Worm (Caenorhabditis elegans) whole organism, young adult: ENCODE measurements around the gene ergi-1.
A peak's percentile ranks its signal among the peaks of the same experiment; 100 is the strongest.

ENCODE experiments used
- F10E7.11 ChIP-seq: sonication (generic microtip); optimal IDR thresholded peaks from 2 replicates; lab custom pipeline; 2017; ENCODE audit warnings: mild to moderate bottlenecking, missing genetic modification characterization, moderate library complexity, missing compliant biosample characterization
- F55B11.4 ChIP-seq: sonication (generic microtip); optimal IDR thresholded peaks from 2 replicates; lab custom pipeline; 2016; ENCODE audit warnings: missing compliant biosample characterization, missing genetic modification characterization, borderline replicate concordance; ENCODE audit not compliant: insufficient read depth
- F57C9.4 ChIP-seq: sonication (generic microtip); optimal IDR thresholded peaks from 2 replicates; lab custom pipeline; 2017; ENCODE audit warnings: mild to moderate bottlenecking, missing genetic modification characterization, missing compliant biosample characterization
- K12H6.12 ChIP-seq: fragments of 200-800 bp; sonication (Bioruptor generic); optimal IDR thresholded peaks from 2 replicates; lab custom pipeline; 2018; ENCODE audit warnings: mild to moderate bottlenecking, missing genetic modification characterization, missing compliant biosample characterization
- T07F8.4 ChIP-seq: sonication (generic microtip); optimal IDR thresholded peaks from 2 replicates; lab custom pipeline; 2016; ENCODE audit warnings: mild to moderate bottlenecking, missing genetic modification characterization, moderate library complexity, missing compliant biosample characterization
- Y53F4B.3 ChIP-seq: fragments of 200-800 bp; sonication (Bioruptor generic); IDR thresholded peaks from 2 replicates; pipeline ENCODE4 v1.3.6; 2022; ENCODE audit warnings: missing genetic modification reagents, missing genetic modification characterization, missing compliant biosample characterization
- Y56A3A.18 ChIP-seq: fragments of 200-800 bp; sonication (Bioruptor generic); IDR thresholded peaks from 2 replicates; pipeline ENCODE4 v1.3.6; 2022; ENCODE audit warnings: missing genetic modification reagents, missing genetic modification characterization, missing compliant biosample characterization
- ZK185.1 ChIP-seq: sonication (generic microtip); optimal IDR thresholded peaks from 2 replicates; lab custom pipeline; 2016; ENCODE audit warnings: mild to moderate bottlenecking, missing genetic modification characterization, missing compliant biosample characterization; ENCODE audit not compliant: poor library complexity, severe bottlenecking
- aptf-3 ChIP-seq: fragments of 200-800 bp; sonication (Bioruptor generic); IDR thresholded peaks from 2 replicates; pipeline ENCODE4 v1.3.6; 2022; ENCODE audit warnings: missing genetic modification characterization, missing compliant biosample characterization
- bed-2 ChIP-seq: fragments of 200-800 bp; sonication (Bioruptor generic); IDR thresholded peaks from 2 replicates; pipeline ENCODE4 v1.3.6; 2022; ENCODE audit warnings: missing genetic modification reagents, missing genetic modification characterization, missing compliant biosample characterization
- ccch-3 ChIP-seq: fragments of 200-800 bp; sonication (Bioruptor generic); optimal IDR thresholded peaks from 2 replicates; lab custom pipeline; 2018; ENCODE audit warnings: mild to moderate bottlenecking, missing genetic modification characterization, missing compliant biosample characterization
- cebp-1 ChIP-seq, 2 experiments: fragments of 200-800 bp in 1 of 2; sonication (Bioruptor generic) in 1 of 2; sonication (generic microtip) in 1 of 2; IDR thresholded peaks in 1 of 2; optimal IDR thresholded peaks in 1 of 2; 2 replicates each; pipeline versions ENCODE4 v1.3.6 to Lab custom; 2017 to 2022; ENCODE audit warnings: missing compliant biosample characterization in 2 of 2, missing genetic modification characterization in 2 of 2, mild to moderate bottlenecking in 1 of 2, missing genetic modification reagents in 1 of 2, moderate library complexity in 1 of 2
- ceh-100 ChIP-seq: fragments of 200-800 bp; sonication (Bioruptor generic); IDR thresholded peaks from 2 replicates; pipeline ENCODE4 v1.3.6; 2022; ENCODE audit warnings: missing genetic modification reagents, missing genetic modification characterization, missing compliant biosample characterization
- ceh-79 ChIP-seq: sonication (generic microtip); optimal IDR thresholded peaks from 2 replicates; lab custom pipeline; 2017; ENCODE audit warnings: mild to moderate bottlenecking, missing genetic modification characterization, missing compliant biosample characterization
- dox-1 ChIP-seq: fragments of 200-800 bp; sonication (Bioruptor generic); IDR thresholded peaks from 2 replicates; pipeline ENCODE4 v1.3.6; 2022; ENCODE audit warnings: missing genetic modification reagents, missing genetic modification characterization, missing compliant biosample characterization
- egl-44 ChIP-seq: fragments of 200-800 bp; sonication (Bioruptor generic); IDR thresholded peaks from 2 replicates; pipeline ENCODE4 v1.3.6; 2022; ENCODE audit warnings: missing genetic modification reagents, missing genetic modification characterization, missing compliant biosample characterization
- egrh-3 ChIP-seq: fragments of 200-800 bp; sonication (Bioruptor generic); IDR thresholded peaks from 2 replicates; pipeline ENCODE4 v1.3.6; 2022; ENCODE audit warnings: missing genetic modification reagents, missing genetic modification characterization, missing compliant biosample characterization
- ets-4 ChIP-seq: fragments of 200-800 bp; sonication (Bioruptor generic); optimal IDR thresholded peaks from 2 replicates; lab custom pipeline; 2018; ENCODE audit warnings: mild to moderate bottlenecking, missing genetic modification characterization, missing compliant biosample characterization
- gei-17 ChIP-seq: fragments of 200-800 bp; sonication (Bioruptor generic); optimal IDR thresholded peaks from 2 replicates; lab custom pipeline; 2018; ENCODE audit warnings: mild to moderate bottlenecking, missing genetic modification characterization, missing compliant biosample characterization
- hlh-26 ChIP-seq: fragments of 200-800 bp; sonication (Bioruptor generic); conservative IDR thresholded peaks from 2 replicates; pipeline ENCODE4 v1.3.6; 2022; ENCODE audit warnings: missing genetic modification reagents, missing genetic modification characterization, missing compliant biosample characterization
- hmg-1.2 ChIP-seq: fragments of 200-800 bp; sonication (Bioruptor generic); IDR thresholded peaks from 2 replicates; pipeline ENCODE4 v1.3.6; 2022; ENCODE audit warnings: missing genetic modification reagents, missing genetic modification characterization, missing compliant biosample characterization
- hrde-1 ChIP-seq: sonication (generic microtip); optimal IDR thresholded peaks from 2 replicates; lab custom pipeline; 2016; ENCODE audit warnings: missing genetic modification characterization, mild to moderate bottlenecking, missing compliant biosample characterization, moderate library complexity, missing genotype, missing genetic modification reagents, borderline replicate concordance
- hsf-1 ChIP-seq: fragments of 200-800 bp; sonication (Bioruptor generic); IDR thresholded peaks from 2 replicates; pipeline ENCODE4 v1.3.6; 2022; ENCODE audit warnings: missing genetic modification reagents, missing genetic modification characterization, missing compliant biosample characterization
- lin-26 ChIP-seq: fragments of 200-800 bp; sonication (Bioruptor generic); IDR thresholded peaks from 2 replicates; pipeline ENCODE4 v1.3.6; 2022; ENCODE audit warnings: missing genetic modification reagents, missing genetic modification characterization, missing compliant biosample characterization
- lin-35 ChIP-seq, 3 experiments: fragments of 150-350 bp in 2 of 3; sonication (generic microtip) in 1 of 3; optimal IDR thresholded peaks; 2 replicates each; lab custom pipeline; 2014 to 2018; ENCODE audit warnings: missing biosample characterization in 3 of 3, missing genetic modification characterization in 3 of 3, missing genetic modification reagents in 3 of 3
- lir-1 ChIP-seq: fragments of 200-800 bp; sonication (Bioruptor generic); conservative IDR thresholded peaks from 2 replicates; pipeline ENCODE4 v1.3.6; 2022; ENCODE audit warnings: missing genetic modification reagents, missing genetic modification characterization, missing compliant biosample characterization
- madf-6 ChIP-seq: fragments of 200-800 bp; sonication (Bioruptor generic); IDR thresholded peaks from 2 replicates; pipeline ENCODE4 v1.3.6; 2022; ENCODE audit warnings: missing genetic modification reagents, missing genetic modification characterization, missing compliant biosample characterization
- mel-28 ChIP-seq: sonication (generic microtip); optimal IDR thresholded peaks from 2 replicates; lab custom pipeline; 2016; ENCODE audit warnings: borderline replicate concordance, mild to moderate bottlenecking, missing genetic modification characterization, missing compliant biosample characterization
- mes-4 ChIP-seq: sonication (generic microtip); optimal IDR thresholded peaks from 2 replicates; lab custom pipeline; 2016; ENCODE audit warnings: missing genotype, missing genetic modification characterization, missing compliant biosample characterization
- nhr-90 ChIP-seq: sonication (generic microtip); optimal IDR thresholded peaks from 2 replicates; lab custom pipeline; 2016; ENCODE audit warnings: missing genotype, mild to moderate bottlenecking, missing genetic modification characterization, missing compliant biosample characterization
- rcor-1 ChIP-seq: fragments of 200-800 bp; sonication (Bioruptor generic); IDR thresholded peaks from 2 replicates; pipeline ENCODE4 v1.3.6; 2022; ENCODE audit warnings: missing genetic modification reagents, missing genetic modification characterization, missing compliant biosample characterization
- repo-1 ChIP-seq: sonication (generic microtip); optimal IDR thresholded peaks from 2 replicates; lab custom pipeline; 2017; ENCODE audit warnings: mild to moderate bottlenecking, missing genetic modification characterization, missing compliant biosample characterization
- snpc-1.3 ChIP-seq: sonication (generic microtip); optimal IDR thresholded peaks from 2 replicates; lab custom pipeline; 2017; ENCODE audit warnings: missing genetic modification characterization, mild to moderate bottlenecking, missing compliant biosample characterization, antibody characterized with exemption, moderate library complexity, missing genotype, missing genetic modification reagents; ENCODE audit not compliant: insufficient read depth
- tbp1 ChIP-seq: fragments of 200-800 bp; sonication (Bioruptor generic); optimal IDR thresholded peaks from 2 replicates; lab custom pipeline; 2018; ENCODE audit warnings: mild to moderate bottlenecking, missing genetic modification characterization, missing compliant biosample characterization
- tlf-1 ChIP-seq: fragments of 200-800 bp; sonication (Bioruptor generic); optimal IDR thresholded peaks from 2 replicates; lab custom pipeline; 2018; ENCODE audit warnings: mild to moderate bottlenecking, missing genetic modification characterization, missing compliant biosample characterization
- unc-130 ChIP-seq: sonication (generic microtip); optimal IDR thresholded peaks from 2 replicates; lab custom pipeline; 2016; ENCODE audit warnings: missing genetic modification reagents, missing genetic modification characterization, missing compliant biosample characterization
- unc-62 ChIP-seq: fragments of 150-350 bp; optimal IDR thresholded peaks from 2 replicates; lab custom pipeline; 2014; ENCODE audit warnings: missing biosample characterization, missing genetic modification reagents, missing genetic modification characterization
- ztf-25 ChIP-seq: fragments of 200-800 bp; sonication (Bioruptor generic); IDR thresholded peaks from 2 replicates; pipeline ENCODE4 v1.3.6; 2022; ENCODE audit warnings: missing genetic modification reagents, missing genetic modification characterization, missing compliant biosample characterization

Gene ergi-1

DNA sequence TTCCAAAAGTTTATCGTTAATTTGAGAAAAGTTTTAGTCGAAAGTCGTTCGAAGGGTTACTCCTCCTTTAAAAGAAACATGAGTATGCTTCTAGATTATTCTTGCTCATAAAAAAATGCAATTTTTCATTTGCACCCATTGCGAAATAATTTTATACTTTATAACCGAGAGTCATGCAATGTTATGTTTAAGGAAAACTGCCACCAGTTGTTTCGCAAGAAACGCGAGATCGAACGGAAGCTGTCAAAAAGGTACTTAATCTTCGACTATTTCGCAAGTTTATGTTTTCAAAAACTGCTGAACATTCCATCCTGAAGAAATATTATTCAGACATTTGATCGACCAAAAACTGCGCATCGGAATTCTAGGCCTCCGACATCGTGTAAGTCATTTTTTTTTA lies 21.2 kb downstream of the ergi-1 start:
- peak; percentile 88 for TF ChIP-seq cebp-1 (GFP tag; IDR thresholded peaks at IDR 0.05; lab: Robert Waterston, UW)
- peak; percentile 95 for TF ChIP-seq cebp-1 (tag; optimal IDR thresholded peaks at IDR 0.05; lab: Kevin White, UChicago)
- no peak for TF ChIP-seq ceh-100 (GFP tag; lab: Robert Waterston, UW)
- TF ChIP-seq Y56A3A.18 (GFP tag; lab: Robert Waterston, UW), result no peak
- TF ChIP-seq rcor-1 (GFP tag; lab: Robert Waterston, UW), result no peak
- no peak for TF ChIP-seq F10E7.11 (tag; lab: Kevin White, UChicago)
- no peak for TF ChIP-seq ceh-79
- no peak for TF ChIP-seq tbp1 (GFP tag; lab: Kevin White, UChicago)
- no peak for TF ChIP-seq mel-28 (tag; lab: Kevin White, UChicago)
- TF ChIP-seq repo-1 (tag; lab: Kevin White, UChicago), result no peak
- TF ChIP-seq gei-17 (GFP tag; lab: Kevin White, UChicago), result no peak
- TF ChIP-seq hlh-26, result no peak
- no peak for TF ChIP-seq dox-1 (GFP tag; lab: Robert Waterston, UW)
- no peak for TF ChIP-seq lir-1 (GFP tag; lab: Robert Waterston, UW)
- no peak for TF ChIP-seq Y53F4B.3 (GFP tag; lab: Robert Waterston, UW)
- TF ChIP-seq ztf-25, result no peak
- no peak for TF ChIP-seq mes-4 (tag; lab: Kevin White, UChicago)
- peak; percentile 84 for TF ChIP-seq unc-62 (GFP tag; lab: Kevin White, UChicago)

DNA sequence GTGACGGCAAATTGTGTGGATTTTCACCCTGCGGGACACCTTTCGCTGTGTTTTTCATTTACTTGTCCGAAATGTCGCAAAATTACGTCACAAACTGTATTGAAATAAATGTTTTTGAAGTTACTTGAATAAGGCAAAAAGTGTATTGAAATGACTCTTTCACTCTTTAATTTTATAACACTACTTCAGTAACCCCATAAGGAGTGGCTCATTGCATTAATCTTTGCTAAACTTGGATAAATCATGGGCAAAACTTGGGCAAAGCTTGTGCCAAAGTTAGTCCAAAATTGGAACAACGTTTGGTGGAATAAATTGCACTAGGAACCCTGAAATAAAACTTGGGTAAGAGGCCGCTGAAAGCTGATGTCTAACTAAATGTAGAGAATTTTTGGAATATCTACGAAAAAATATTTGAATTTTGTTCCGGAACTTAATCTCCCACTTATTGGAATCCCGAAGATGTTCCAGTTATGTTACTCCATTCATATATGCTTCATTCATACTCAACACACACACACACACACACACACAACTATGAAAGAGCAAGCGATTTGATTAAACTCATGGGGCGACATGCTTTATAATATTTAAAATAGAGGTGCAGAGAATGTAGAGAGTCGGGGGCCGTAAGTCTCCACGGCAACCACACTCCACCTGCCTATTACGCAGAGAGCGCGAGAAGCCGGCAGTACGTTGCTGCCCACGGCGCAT lies 22.4 kb downstream of the ergi-1 start, which contains the start of gene Y102A11A.9:
TSS of gene Y102A11A.9 (plus strand) at position 661 of the 711 bp plus-strand sequence.
- TF ChIP-seq egl-44 (GFP tag; lab: Robert Waterston, UW), result no peak
- TF ChIP-seq F55B11.4, result no peak
- TF ChIP-seq ets-4 (GFP tag; lab: Kevin White, UChicago), result no peak
- no peak for TF ChIP-seq K12H6.12 (tag; lab: Kevin White, UChicago)
- no peak for TF ChIP-seq hmg-1.2 (GFP tag; lab: Robert Waterston, UW)
- no peak for TF ChIP-seq ZK185.1 (tag; lab: Kevin White, UChicago)
- TF ChIP-seq bed-2 (GFP tag; lab: Robert Waterston, UW), result no peak
- TF ChIP-seq aptf-3 (GFP tag; lab: Robert Waterston, UW), result no peak
- no peak for TF ChIP-seq lin-35 (GFP tag; optimal IDR thresholded peaks at IDR 0.05; lab: Kevin White, UChicago)
- no peak for TF ChIP-seq nhr-90
- TF ChIP-seq unc-130 (GFP tag; lab: Kevin White, UChicago), result no peak
- TF ChIP-seq lin-26, result no peak
- TF ChIP-seq snpc-1.3, result no peak
- TF ChIP-seq T07F8.4 (tag; lab: Kevin White, UChicago), result no peak
- TF ChIP-seq F57C9.4, result no peak
- TF ChIP-seq gei-17 (GFP tag; lab: Kevin White, UChicago), result no peak
- TF ChIP-seq tlf-1 (GFP tag; lab: Kevin White, UChicago), result no peak
- TF ChIP-seq ccch-3 (GFP tag; lab: Kevin White, UChicago), result no peak
- no peak for TF ChIP-seq hrde-1 (tag; lab: Kevin White, UChicago)

DNA sequence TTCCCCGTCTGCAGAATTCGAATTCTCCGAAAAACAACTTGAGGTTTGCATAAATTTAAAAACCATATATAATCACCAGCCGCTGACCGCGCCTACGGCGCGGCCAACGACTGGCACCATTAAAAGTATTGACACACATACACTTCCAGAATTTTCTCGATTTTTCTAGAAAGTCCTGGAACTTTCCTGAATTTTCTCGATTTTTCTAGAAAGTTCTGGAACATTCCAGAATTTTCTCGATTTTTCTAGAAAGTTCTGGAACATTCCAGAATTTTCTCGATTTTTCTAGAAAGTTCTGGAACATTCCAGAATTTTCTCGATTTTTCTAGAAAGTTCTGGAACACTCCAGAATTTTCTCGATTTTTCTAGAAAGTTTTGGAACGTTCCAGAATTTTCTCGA lies 32.5 kb downstream of the ergi-1 start:
- peak; percentile 79 for TF ChIP-seq egrh-3 (GFP tag; lab: Robert Waterston, UW)
- TF ChIP-seq hsf-1, result peak; percentile 95
- 0 out of 2 replicates have a peak, but pooled peaks have one; percentile 6 for TF ChIP-seq madf-6 (GFP tag; lab: Robert Waterston, UW)
